Fruit fly (Drosophila melanogaster) whole organism, embryonic: ENCODE results near the gene CG11679.

Experiments
- CG10147 ChIP-seq: fragments of 200-800 bp; sonication (Bioruptor generic); optimal IDR thresholded peaks from 2 replicates; lab custom pipeline; 2019; ENCODE audit warnings: missing biosample characterization, mild to moderate bottlenecking, missing genetic modification characterization, moderate library complexity
- CG10209 ChIP-seq: fragments of 200-800 bp; sonication (Bioruptor generic); optimal IDR thresholded peaks from 3 replicates; lab custom pipeline; 2017; ENCODE audit warnings: missing biosample characterization, mild to moderate bottlenecking, missing genetic modification characterization, missing genetic modification reagents
- CG10565 ChIP-seq: fragments of 200-800 bp; sonication (Bioruptor generic); optimal IDR thresholded peaks from 3 replicates; lab custom pipeline; 2016; ENCODE audit warnings: missing biosample characterization, mild to moderate bottlenecking, missing genetic modification characterization
- CG11247 ChIP-seq: fragments of 200-800 bp; sonication (Bioruptor generic); IDR thresholded peaks from 2 replicates; pipeline ENCODE4 v1.3.6; 2022; ENCODE audit warnings: missing biosample characterization, missing genetic modification characterization
- CG11560 ChIP-seq: fragments of 200-800 bp; sonication (Bioruptor generic); IDR thresholded peaks from 3 replicates; pipeline ENCODE4 v1.3.6; 2022; ENCODE audit warnings: missing biosample characterization, missing genetic modification characterization
- CG11723 ChIP-seq: fragments of 200-800 bp; sonication (Bioruptor generic); optimal IDR thresholded peaks from 2 replicates; lab custom pipeline; 2017; ENCODE audit warnings: missing biosample characterization, mild to moderate bottlenecking, missing genetic modification characterization
- CG12155 ChIP-seq: fragments of 200-800 bp; sonication (Bioruptor generic); optimal IDR thresholded peaks from 3 replicates; lab custom pipeline; 2016; ENCODE audit warnings: missing biosample characterization, missing genetic modification characterization
- CG13123 ChIP-seq: fragments of 200-800 bp; sonication (Bioruptor generic); optimal IDR thresholded peaks from 2 replicates; lab custom pipeline; 2016; ENCODE audit warnings: missing biosample characterization, missing genetic modification characterization
- CG14050 ChIP-seq: fragments of 200-800 bp; sonication (Bioruptor generic); IDR thresholded peaks from 3 replicates; pipeline ENCODE4 v1.3.6; 2022; ENCODE audit warnings: missing biosample characterization, missing genetic modification characterization
- CG14965 ChIP-seq: fragments of 200-800 bp; sonication (Bioruptor generic); optimal IDR thresholded peaks from 2 replicates; lab custom pipeline; 2016; ENCODE audit warnings: missing biosample characterization, missing genetic modification characterization, borderline replicate concordance
- CG15269 ChIP-seq: fragments of 200-800 bp; sonication (Bioruptor generic); optimal IDR thresholded peaks from 2 replicates; lab custom pipeline; 2018; ENCODE audit warnings: missing biosample characterization, mild to moderate bottlenecking, missing genetic modification characterization, moderate library complexity
- CG17829 ChIP-seq: fragments of 200-800 bp; optimal IDR thresholded peaks from 2 replicates; lab custom pipeline; 2019; ENCODE audit warnings: missing biosample characterization, mild to moderate bottlenecking, missing genetic modification characterization, moderate library complexity
- CG18599 ChIP-seq: fragments of 200-800 bp; sonication (Bioruptor generic); optimal IDR thresholded peaks from 3 replicates; lab custom pipeline; 2017; ENCODE audit warnings: missing biosample characterization, missing genetic modification characterization, mild to moderate bottlenecking, moderate library complexity, missing genetic modification reagents
- CG3281 ChIP-seq: fragments of 200-800 bp; sonication (Bioruptor generic); optimal IDR thresholded peaks from 3 replicates; lab custom pipeline; 2017; ENCODE audit warnings: missing biosample characterization, mild to moderate bottlenecking, missing genetic modification characterization
- CG7839 ChIP-seq: fragments of 200-800 bp; sonication (Bioruptor generic); optimal IDR thresholded peaks from 3 replicates; lab custom pipeline; 2018; ENCODE audit warnings: missing biosample characterization, mild to moderate bottlenecking, missing genetic modification characterization, moderate library complexity
- CG8924 ChIP-seq: fragments of 200-800 bp; optimal IDR thresholded peaks from 3 replicates; lab custom pipeline; 2019; ENCODE audit warnings: missing biosample characterization, mild to moderate bottlenecking, missing genetic modification characterization, moderate library complexity
- CG8944 ChIP-seq: fragments of 200-800 bp; sonication (Bioruptor generic); optimal IDR thresholded peaks from 3 replicates; lab custom pipeline; 2016; ENCODE audit warnings: missing biosample characterization, missing genetic modification characterization
- CG9609 ChIP-seq: fragments of 200-800 bp; sonication (Bioruptor generic); optimal IDR thresholded peaks from 3 replicates; lab custom pipeline; 2016; ENCODE audit warnings: missing biosample characterization, missing genetic modification characterization
- CG9797 ChIP-seq: fragments of 200-800 bp; sonication (Bioruptor generic); optimal IDR thresholded peaks from 3 replicates; lab custom pipeline; 2018; ENCODE audit warnings: missing biosample characterization, mild to moderate bottlenecking, missing genetic modification characterization
- CTCF ChIP-seq: fragments of 200-800 bp; sonication (Bioruptor generic); optimal IDR thresholded peaks from 2 replicates; lab custom pipeline; 2017; ENCODE audit warnings: missing biosample characterization, mild to moderate bottlenecking, missing genetic modification characterization, moderate library complexity
- Fer1 ChIP-seq: fragments of 200-800 bp; sonication (Bioruptor generic); optimal IDR thresholded peaks from 2 replicates; lab custom pipeline; 2017; ENCODE audit warnings: missing biosample characterization, mild to moderate bottlenecking, missing genetic modification characterization
- Hsf ChIP-seq: fragments of 200-800 bp; sonication (Bioruptor generic); optimal IDR thresholded peaks from 3 replicates; lab custom pipeline; 2016; ENCODE audit warnings: missing biosample characterization, missing genetic modification characterization
- Kr ChIP-seq: fragments of 200-800 bp; sonication (Bioruptor generic); optimal IDR thresholded peaks from 2 replicates; lab custom pipeline; 2017; ENCODE audit warnings: missing biosample characterization, mild to moderate bottlenecking, missing genetic modification characterization
- Myb ChIP-seq: fragments of 200-800 bp; sonication (Bioruptor generic); optimal IDR thresholded peaks from 2 replicates; lab custom pipeline; 2016; ENCODE audit warnings: missing biosample characterization, missing genetic modification characterization
- Poxn ChIP-seq: fragments of 200-800 bp; sonication (Bioruptor generic); IDR thresholded peaks from 2 replicates; pipeline ENCODE4 v1.3.6; 2022; ENCODE audit warnings: missing biosample characterization, missing genetic modification characterization
- Rx ChIP-seq: fragments of 200-800 bp; sonication (Bioruptor generic); IDR thresholded peaks from 2 replicates; pipeline ENCODE4 v1.3.6; 2022; ENCODE audit warnings: missing biosample characterization, missing genetic modification characterization
- Xrp1 ChIP-seq: fragments of 200-800 bp; sonication (Bioruptor generic); IDR thresholded peaks from 2 replicates; pipeline ENCODE4 v1.3.6; 2022; ENCODE audit warnings: missing biosample characterization, missing genetic modification characterization
- ap ChIP-seq: fragments of 200-800 bp; sonication (Bioruptor generic); IDR thresholded peaks from 2 replicates; pipeline ENCODE4 v1.3.6; 2022; ENCODE audit warnings: missing biosample characterization, missing genetic modification characterization
- ato ChIP-seq: fragments of 200-800 bp; sonication (Bioruptor generic); IDR thresholded peaks from 2 replicates; pipeline ENCODE4 v1.3.6; 2022; ENCODE audit warnings: missing biosample characterization, missing genetic modification characterization; ENCODE audit not compliant: partially characterized antibody
- bsh ChIP-seq, 2 experiments: fragments of 200-800 bp; sonication (Bioruptor generic); optimal IDR thresholded peaks; 2 replicates each; lab custom pipeline; 2017 to 2018; ENCODE audit warnings: mild to moderate bottlenecking in 2 of 2, missing biosample characterization in 2 of 2, missing genetic modification characterization in 2 of 2, moderate library complexity in 1 of 2
- chif ChIP-seq, 2 experiments: fragments of 200-800 bp; sonication (Bioruptor generic); optimal IDR thresholded peaks; 3 replicates each; lab custom pipeline; 2016; ENCODE audit warnings: missing biosample characterization in 2 of 2, missing genetic modification characterization in 2 of 2
- chn ChIP-seq: fragments of 200-800 bp; sonication (Bioruptor generic); optimal IDR thresholded peaks from 2 replicates; lab custom pipeline; 2016; ENCODE audit warnings: missing biosample characterization, missing genetic modification characterization
- ci ChIP-seq: fragments of 200-800 bp; sonication (Bioruptor generic); IDR thresholded peaks from 3 replicates; pipeline ENCODE4 v1.3.6; 2022; ENCODE audit warnings: missing biosample characterization, missing genetic modification characterization
- crp ChIP-seq, 2 experiments: fragments of 200-800 bp; sonication (Bioruptor generic); optimal IDR thresholded peaks; 2 replicates in 1 of 2; 3 replicates in 1 of 2; lab custom pipeline; 2017; ENCODE audit warnings: missing biosample characterization in 2 of 2, missing genetic modification characterization in 2 of 2, mild to moderate bottlenecking in 1 of 2, moderate library complexity in 1 of 2
- dmrt99B ChIP-seq: fragments of 200-800 bp; sonication (Bioruptor generic); optimal IDR thresholded peaks from 2 replicates; lab custom pipeline; 2018; ENCODE audit warnings: missing biosample characterization, mild to moderate bottlenecking, missing genetic modification characterization, moderate library complexity
- gem ChIP-seq: fragments of 200-800 bp; sonication (Bioruptor generic); optimal IDR thresholded peaks from 2 replicates; lab custom pipeline; 2019; ENCODE audit warnings: missing biosample characterization, mild to moderate bottlenecking, missing genetic modification characterization, moderate library complexity
- ken ChIP-seq: fragments of 200-800 bp; sonication (Bioruptor generic); IDR thresholded peaks from 3 replicates; pipeline ENCODE4 v1.3.6; 2022; ENCODE audit warnings: missing biosample characterization, missing genetic modification characterization
- lmd ChIP-seq: fragments of 200-800 bp; sonication (Bioruptor generic); IDR thresholded peaks from 2 replicates; pipeline ENCODE4 v1.3.6; 2022; ENCODE audit warnings: missing biosample characterization, missing genetic modification characterization
- nerfin-2 ChIP-seq: fragments of 200-800 bp; sonication (Bioruptor generic); IDR thresholded peaks from 2 replicates; pipeline ENCODE4 v1.3.6; 2022; ENCODE audit warnings: missing biosample characterization, missing genetic modification characterization; ENCODE audit not compliant: partially characterized antibody
- odd ChIP-seq: fragments of 200-800 bp; sonication (Bioruptor generic); optimal IDR thresholded peaks from 2 replicates; lab custom pipeline; 2017; ENCODE audit warnings: missing biosample characterization, mild to moderate bottlenecking, missing genetic modification characterization
- pnt ChIP-seq: fragments of 200-800 bp; sonication (Bioruptor generic); optimal IDR thresholded peaks from 3 replicates; lab custom pipeline; 2016; ENCODE audit warnings: missing biosample characterization, missing genetic modification characterization
- pros ChIP-seq: fragments of 200-800 bp; sonication (Bioruptor generic); optimal IDR thresholded peaks from 3 replicates; lab custom pipeline; 2019; ENCODE audit warnings: missing biosample characterization, mild to moderate bottlenecking, missing genetic modification characterization, moderate library complexity
- sens ChIP-seq: fragments of 200-800 bp; sonication (Bioruptor generic); peaks from one replicate; lab custom pipeline; 2016; ENCODE audit warnings: missing biosample characterization, missing genetic modification characterization
- stwl ChIP-seq: fragments of 200-800 bp; sonication (Bioruptor generic); optimal IDR thresholded peaks from 3 replicates; lab custom pipeline; 2018; ENCODE audit warnings: missing biosample characterization, mild to moderate bottlenecking, missing genetic modification characterization, moderate library complexity
- tap ChIP-seq: fragments of 200-800 bp; optimal IDR thresholded peaks from 3 replicates; lab custom pipeline; 2019; ENCODE audit warnings: missing biosample characterization, mild to moderate bottlenecking, missing genetic modification characterization, moderate library complexity
- unpg ChIP-seq: fragments of 200-800 bp; sonication (Bioruptor generic); optimal IDR thresholded peaks from 3 replicates; lab custom pipeline; 2018; ENCODE audit warnings: missing biosample characterization, mild to moderate bottlenecking, missing genetic modification characterization, moderate library complexity
- vfl ChIP-seq: fragments of 200-800 bp; sonication (Bioruptor generic); optimal IDR thresholded peaks from 2 replicates; lab custom pipeline; 2016; ENCODE audit warnings: missing biosample characterization, missing genetic modification characterization
- wek ChIP-seq: fragments of 200-800 bp; sonication (Bioruptor generic); optimal IDR thresholded peaks from 3 replicates; lab custom pipeline; 2018; ENCODE audit warnings: missing biosample characterization, mild to moderate bottlenecking, missing genetic modification characterization, moderate library complexity
- wor ChIP-seq: fragments of 200-800 bp; sonication (Bioruptor generic); IDR thresholded peaks from 2 replicates; pipeline ENCODE4 v1.3.6; 2022; ENCODE audit warnings: missing biosample characterization, missing genetic modification characterization
- zen ChIP-seq: fragments of 200-800 bp; sonication (Bioruptor generic); optimal IDR thresholded peaks from 3 replicates; lab custom pipeline; 2018; ENCODE audit warnings: missing biosample characterization, mild to moderate bottlenecking, missing genetic modification characterization, moderate library complexity

Gene CG11679

dm6 chrX:15703720-15704206, 35.0 kb downstream of the CG11679 start, which contains the start of the genes Pis and Hap40 (continued):
- TF ChIP-seq CG7839 (tag; lab: Kevin White, UChicago) = peak; percentile 82
- TF ChIP-seq Fer1 = peak; percentile 42
- TF ChIP-seq CG11560 (tag; lab: Robert Waterston, UW) = peak; percentile 65; the same call in 2 of the 3 replicates
- TF ChIP-seq nerfin-2 (GFP tag; lab: Robert Waterston, UW) = no peak
- peak; percentile 35; the same call in 1 of the 2 replicates for TF ChIP-seq Poxn
- peak; percentile 20 for TF ChIP-seq CG9609 (GFP tag; lab: Kevin White, UChicago)
- peak; percentile 84 for TF ChIP-seq gem (tag; lab: Kevin White, UChicago)
- TF ChIP-seq bsh (GFP tag; optimal IDR thresholded peaks at IDR 0.05; lab: Kevin White, UChicago) = peak in 1 of 2 experiments; percentile 69
- TF ChIP-seq vfl (GFP tag; lab: Kevin White, UChicago) = peak; percentile 43
- TF ChIP-seq CG12155 (GFP tag; lab: Kevin White, UChicago) = peak; percentile 71
- peak; percentile 92 for TF ChIP-seq CG9797
- no peak for TF ChIP-seq tap (tag; lab: Kevin White, UChicago)
- peak; percentile 86 for TF ChIP-seq lmd (GFP tag; lab: Robert Waterston, UW)
- peak; percentile 80 for TF ChIP-seq CG17829
- TF ChIP-seq pnt (GFP tag; lab: Kevin White, UChicago) = peak; percentile 73
- TF ChIP-seq wek (GFP tag; lab: Kevin White, UChicago) = no peak
- peak; percentile 30; the same call in 1 of the 2 replicates for TF ChIP-seq Rx
- TF ChIP-seq dmrt99B = no peak
- peak; percentile 77 for TF ChIP-seq CG8924 (tag; lab: Kevin White, UChicago)
- peak; percentile 61 for TF ChIP-seq CG10209 (GFP tag; lab: Kevin White, UChicago)
- TF ChIP-seq CG14050 (GFP tag; lab: Robert Waterston, UW) = no peak; the same call in 2 of the 3 replicates
- no peak for TF ChIP-seq odd (GFP tag; lab: Kevin White, UChicago)
- peak; percentile 40 for TF ChIP-seq CG8944 (GFP tag; lab: Kevin White, UChicago)
- TF ChIP-seq CG11723 = no peak
- peak; percentile 47 for TF ChIP-seq ap (GFP tag; lab: Robert Waterston, UW)
- TF ChIP-seq ci (GFP tag; lab: Robert Waterston, UW) = 0 out of 3 replicates have a peak, but pooled peaks have one; percentile 32
- peak; percentile 35 for TF ChIP-seq stwl (tag; lab: Kevin White, UChicago)
- peak; percentile 78 for TF ChIP-seq CG15269 (tag; lab: Kevin White, UChicago)
- no peak for TF ChIP-seq CG10565 (GFP tag; lab: Kevin White, UChicago)
- TF ChIP-seq CG3281 (GFP tag; lab: Kevin White, UChicago) = peak; percentile 62
- TF ChIP-seq zen (tag; lab: Kevin White, UChicago) = peak; percentile 72
- TF ChIP-seq crp (GFP tag; optimal IDR thresholded peaks at IDR 0.05; lab: Kevin White, UChicago) = peak in 1 of 2 experiments; percentile 48
- TF ChIP-seq ato (GFP tag; lab: Robert Waterston, UW) = no peak
- no peak for TF ChIP-seq CG14965 (GFP tag; lab: Kevin White, UChicago)
- TF ChIP-seq wor (GFP tag; lab: Robert Waterston, UW) = peak; percentile 64
- no peak for TF ChIP-seq Kr (GFP tag; lab: Kevin White, UChicago)
- TF ChIP-seq unpg = peak; percentile 72
- TF ChIP-seq Hsf (GFP tag; lab: Kevin White, UChicago) = peak; percentile 77
- peak; percentile 22 for TF ChIP-seq CG13123
- peak; percentile 66 for TF ChIP-seq CG10147 (GFP tag; lab: Kevin White, UChicago)
- TF ChIP-seq ken (GFP tag; lab: Robert Waterston, UW) = peak; percentile 67; the same call in 2 of the 3 replicates
- peak; percentile 7 to 61 for TF ChIP-seq chif (GFP tag; optimal IDR thresholded peaks at IDR 0.05; lab: Kevin White, UChicago)
- peak; percentile 50; the same call in 1 of the 2 replicates for TF ChIP-seq CG11247 (GFP tag; lab: Robert Waterston, UW)
- no peak for TF ChIP-seq CG18599 (GFP tag; lab: Kevin White, UChicago)
- peak; percentile 69 for TF ChIP-seq chn (GFP tag; lab: Kevin White, UChicago)
- TF ChIP-seq CTCF (GFP tag; lab: Kevin White, UChicago) = peak; percentile 13
- no peak for TF ChIP-seq pros (GFP tag; lab: Kevin White, UChicago)
- TF ChIP-seq sens (GFP tag; lab: Kevin White, UChicago) = peak; percentile 91
- TF ChIP-seq Myb = peak; percentile 18
- peak; percentile 62 for TF ChIP-seq Xrp1 (GFP tag; lab: Robert Waterston, UW)
